Worm (Caenorhabditis elegans): Measurements from ENCODE around the gene flr-4.

DNA sequence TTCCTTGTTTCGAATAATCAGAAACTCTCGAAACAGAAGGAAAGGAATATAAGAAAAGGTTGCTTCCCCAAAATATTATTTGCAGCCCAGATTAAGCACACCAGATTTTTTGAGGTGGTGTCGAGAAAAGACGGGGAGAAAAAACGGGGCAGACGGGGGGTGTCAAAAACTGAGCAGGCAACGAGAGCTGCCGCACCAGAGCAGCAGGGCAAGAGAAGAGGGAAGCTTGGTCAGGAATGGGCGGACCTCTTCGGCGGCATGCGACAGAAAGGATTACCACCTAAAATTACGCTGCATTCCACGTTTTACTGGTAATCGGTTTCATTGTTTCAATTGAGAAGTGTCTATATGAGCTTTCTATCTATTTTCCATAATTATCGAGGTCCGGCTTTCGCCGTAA lies 42.9 kb downstream of the flr-4 start:
- TF ChIP-seq blmp-1 (tag; optimal IDR thresholded peaks at IDR 0.05) (no peak), efl-3 (GFP tag; optimal IDR thresholded peaks at IDR 0.05) (no peak), unc-30 (tag; optimal IDR thresholded peaks at IDR 0.05) (no peak), nhr-76 (tag; optimal IDR thresholded peaks at IDR 0.05) (no peak), pag-3 (tag; optimal IDR thresholded peaks at IDR 0.05; ENCODE audit: borderline replicate concordance, insufficient read depth) (no peak), egl-27 (tag; optimal IDR thresholded peaks at IDR 0.05) (no peak), unc-62 (GFP tag; optimal IDR thresholded peaks at IDR 0.05) (no peak)

All from whole organism, L1 larva.